ENCODE assay signal across 4 worm cellular contexts in the genomic region with DNA sequence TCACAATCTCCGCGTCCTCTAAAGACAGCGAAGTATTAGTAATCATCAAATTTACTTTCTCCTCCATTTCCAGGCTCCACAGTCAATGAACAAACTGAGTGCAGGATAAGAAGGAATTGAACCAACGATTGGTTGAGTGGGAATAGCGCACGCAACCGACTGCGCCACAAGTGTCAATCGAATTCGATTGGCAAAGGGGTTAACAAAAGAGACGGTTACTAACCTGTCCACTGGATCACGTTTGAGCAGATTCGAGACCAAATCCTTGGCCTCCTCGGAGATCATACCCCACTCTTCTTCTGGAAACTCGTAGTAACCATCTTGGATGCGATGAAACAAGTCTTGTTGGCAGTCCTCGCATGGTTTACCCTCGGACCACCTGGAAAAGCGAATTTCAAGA.
A peak's percentile ranks its signal among the peaks of the same experiment; 100 is the strongest.
TF ChIP-seq lines count a peak whose summit lies in the region.

No protein-coding gene starts in this region.

TF ChIP-seq in whole organism, L2 larva, 48 proteins besides CTCF, POLR2A, EP300 and RAD21:
- no peak for TF ChIP-seq ZK546.5 (tag; optimal IDR thresholded peaks at IDR 0.05; lab: Kevin White, UChicago)
- TF ChIP-seq mdl-1 (tag; optimal IDR thresholded peaks at IDR 0.05; lab: Kevin White, UChicago), result peak in 1 of 2 experiments; percentile 8
- TF ChIP-seq ceh-82 (tag; optimal IDR thresholded peaks at IDR 0.05; lab: Kevin White, UChicago), result no peak
- no peak for TF ChIP-seq lsy-2 (tag; optimal IDR thresholded peaks at IDR 0.05; lab: Kevin White, UChicago)
- no peak for TF ChIP-seq sem-4 (tag; optimal IDR thresholded peaks at IDR 0.05; lab: Kevin White, UChicago)
- TF ChIP-seq lin-13 (GFP tag; optimal IDR thresholded peaks at IDR 0.05; lab: Kevin White, UChicago), result peak; percentile 17
- no peak for TF ChIP-seq nhr-77 (tag; optimal IDR thresholded peaks at IDR 0.05; lab: Kevin White, UChicago)
- peak; percentile 77 for TF ChIP-seq ama-1 (optimal IDR thresholded peaks at IDR 0.05; lab: Kevin White, UChicago)
- no peak for TF ChIP-seq crh-2 (tag; optimal IDR thresholded peaks at IDR 0.05; lab: Kevin White, UChicago)
- TF ChIP-seq mab-5 (tag; optimal IDR thresholded peaks at IDR 0.05; lab: Kevin White, UChicago), result no peak
- TF ChIP-seq nhr-237 (tag; optimal IDR thresholded peaks at IDR 0.05; lab: Kevin White, UChicago), result no peak

TF ChIP-seq in whole organism, L4 larva, 104 proteins besides CTCF, POLR2A, EP300 and RAD21 (continues in another document):
- TF ChIP-seq ceh-32 (tag; optimal IDR thresholded peaks at IDR 0.05; lab: Kevin White, UChicago; ENCODE audit: poor library complexity), result no peak
- no peak for TF ChIP-seq spr-1 (tag; optimal IDR thresholded peaks at IDR 0.05; lab: Kevin White, UChicago)
- TF ChIP-seq dmd-8 (GFP tag; IDR thresholded peaks at IDR 0.05; lab: Robert Waterston, UW), result no peak
- TF ChIP-seq ZK337.2 (GFP tag; IDR thresholded peaks at IDR 0.05; lab: Robert Waterston, UW), result 0 out of 2 replicates have a peak, but pooled peaks have one; percentile 30
- TF ChIP-seq hmg-1.1 (GFP tag; IDR thresholded peaks at IDR 0.05; lab: Robert Waterston, UW), result 0 out of 2 replicates have a peak, but pooled peaks have one; percentile 5
- 0 out of 2 replicates have a peak, but pooled peaks have one; percentile 27 for TF ChIP-seq pha-4 (GFP tag; IDR thresholded peaks at IDR 0.05; lab: Robert Waterston, UW)
- TF ChIP-seq pha-4 (tag; optimal IDR thresholded peaks at IDR 0.05; lab: Kevin White, UChicago), result no peak
- TF ChIP-seq T20F7.1 (GFP tag; optimal IDR thresholded peaks at IDR 0.05; lab: Kevin White, UChicago), result peak; percentile 2
- no peak for TF ChIP-seq jun-1 (tag; optimal IDR thresholded peaks at IDR 0.05; lab: Kevin White, UChicago)
- peak; percentile 69 for TF ChIP-seq lin-13 (GFP tag; optimal IDR thresholded peaks at IDR 0.05; lab: Kevin White, UChicago)
- no peak for TF ChIP-seq nhr-11 (tag; optimal IDR thresholded peaks at IDR 0.05; lab: Kevin White, UChicago)
- peak; percentile 3 for TF ChIP-seq nhr-25 (tag; optimal IDR thresholded peaks at IDR 0.05; lab: Kevin White, UChicago; ENCODE audit: borderline replicate concordance, insufficient read depth)
- TF ChIP-seq saeg-2 (GFP tag; IDR thresholded peaks at IDR 0.05; lab: Robert Waterston, UW), result no peak
- no peak for TF ChIP-seq unc-62 (GFP tag; optimal IDR thresholded peaks at IDR 0.05 in 1 of 2; lab: Kevin White, UChicago)
- no peak for TF ChIP-seq unc-62 (tag; optimal IDR thresholded peaks at IDR 0.05; lab: Kevin White, UChicago)
- no peak for TF ChIP-seq mes-2 (tag; optimal IDR thresholded peaks at IDR 0.05; lab: Kevin White, UChicago; ENCODE audit: poor library complexity, severe bottlenecking)
- 0 out of 2 replicates have a peak, but pooled peaks have one; percentile 24 for TF ChIP-seq zfp-3 (GFP tag; conservative IDR thresholded peaks at IDR 0.05; lab: Robert Waterston, UW)
- no peak for TF ChIP-seq Y105C5A.15 (GFP tag; IDR thresholded peaks at IDR 0.05; lab: Robert Waterston, UW)
- TF ChIP-seq sdz-12 (GFP tag; optimal IDR thresholded peaks at IDR 0.05; lab: Kevin White, UChicago), result peak; percentile 68
- peak; percentile 50; the same call in 1 of the 2 replicates for TF ChIP-seq arid-1 (GFP tag; conservative IDR thresholded peaks at IDR 0.05; lab: Robert Waterston, UW)
- TF ChIP-seq ama-1 (optimal IDR thresholded peaks at IDR 0.05; lab: Kevin White, UChicago), result peak; percentile 84
- TF ChIP-seq madf-5 (GFP tag; IDR thresholded peaks at IDR 0.05; lab: Robert Waterston, UW), result peak in 1 of 2 experiments; percentile 49; a peak in 1 of 4 replicates
- TF ChIP-seq attf-4 (tag; optimal IDR thresholded peaks at IDR 0.05; lab: Kevin White, UChicago), result no peak

TF ChIP-seq in whole organism, late embryonic, 69 proteins besides CTCF, POLR2A, EP300 and RAD21:
- TF ChIP-seq pat-9 (tag; optimal IDR thresholded peaks at IDR 0.05; lab: Kevin White, UChicago) (peak; percentile 15), fkh-6 (tag; optimal IDR thresholded peaks at IDR 0.05; lab: Kevin White, UChicago) (no peak), nhr-232 (tag; optimal IDR thresholded peaks at IDR 0.05; lab: Kevin White, UChicago) (peak; percentile 0)

TF ChIP-seq in whole organism, mixed stage, embryonic, 35 proteins besides CTCF, POLR2A, EP300 and RAD21:
- TF ChIP-seq sem-2 (GFP tag; optimal IDR thresholded peaks at IDR 0.05; lab: Kevin White, UChicago) (peak; percentile 17), M03D4.4 (tag; optimal IDR thresholded peaks at IDR 0.05; lab: Kevin White, UChicago) (no peak), tbx-8 (GFP tag; optimal IDR thresholded peaks at IDR 0.05; lab: Kevin White, UChicago) (peak; percentile 10), unc-62 (GFP tag; optimal IDR thresholded peaks at IDR 0.05; lab: Kevin White, UChicago) (no peak), ham-2 (GFP tag; optimal IDR thresholded peaks at IDR 0.05; lab: Kevin White, UChicago) (no peak), nhr-28 (tag; optimal IDR thresholded peaks at IDR 0.05; lab: Kevin White, UChicago) (no peak), ces-1 (GFP tag; optimal IDR thresholded peaks at IDR 0.05; lab: Kevin White, UChicago) (no peak), hlh-1 (tag; optimal IDR thresholded peaks at IDR 0.05; lab: Kevin White, UChicago) (no peak)
